Worm (Caenorhabditis elegans) whole organism, L2 larva: ENCODE measurements around the gene R10E8.6.

ENCODE experiments used
- dmd-4 ChIP-seq: sonication (generic microtip); optimal IDR thresholded peaks from 2 replicates; lab custom pipeline; 2017; ENCODE audit warnings: missing biosample characterization, missing genetic modification characterization
- zag-1 ChIP-seq: fragments of 150-350 bp; optimal IDR thresholded peaks from 2 replicates; lab custom pipeline; 2014; ENCODE audit warnings: missing biosample characterization, missing genetic modification characterization

ce11 chrV:18299313-18299712, 33.1 kb upstream of the R10E8.6 start:
- TF ChIP-seq zag-1 (no peak), dmd-4 (no peak)
